Worm (Caenorhabditis elegans): ENCODE measurements around the gene C54F6.3.

ce11 chrV:7527153-7527552 is 5.9 kb upstream of the C54F6.3 start, which contains the start of gene C54F6.17:
- TF ChIP-seq B0261.1 (tag; optimal IDR thresholded peaks at IDR 0.05) (no peak), cebp-2 (GFP tag; IDR thresholded peaks at IDR 0.05) (no peak), nfya-1 (tag; optimal IDR thresholded peaks at IDR 0.05; ENCODE audit: borderline replicate concordance, insufficient read depth) (no peak), F39B2.1 (GFP tag; IDR thresholded peaks at IDR 0.05) (no peak), unc-62 (GFP tag; optimal IDR thresholded peaks at IDR 0.05) (no peak), gei-17 (GFP tag; optimal IDR thresholded peaks at IDR 0.05) (no peak), sea-2 (GFP tag; IDR thresholded peaks at IDR 0.05) (no peak), F57A8.1 (GFP tag; optimal IDR thresholded peaks at IDR 0.05) (no peak), ztf-26 (tag; optimal IDR thresholded peaks at IDR 0.05) (no peak), dox-1 (GFP tag; IDR thresholded peaks at IDR 0.05) (no peak), F49E8.2 (tag; optimal IDR thresholded peaks at IDR 0.05; ENCODE audit: insufficient read depth) (no peak), aptf-2 (GFP tag; conservative IDR thresholded peaks at IDR 0.05) (no peak)
